Fruit fly (Drosophila melanogaster) whole organism, wandering third instar larva: ENCODE data around the gene CG10375.

Experiments used
- Abd-B ChIP-seq: fragments of >200 bp; optimal IDR thresholded peaks from 2 replicates; lab custom pipeline; 2017; ENCODE audit warnings: missing biosample characterization, missing genetic modification characterization
- CG32264 ChIP-seq: fragments of 200-800 bp; sonication (Bioruptor generic); optimal IDR thresholded peaks from 2 replicates; lab custom pipeline; 2016; ENCODE audit warnings: missing biosample characterization, missing genetic modification characterization
- CG9705 ChIP-seq: fragments of 200-800 bp; sonication (Bioruptor generic); optimal IDR thresholded peaks from 2 replicates; lab custom pipeline; 2018; ENCODE audit warnings: missing biosample characterization, mild to moderate bottlenecking, missing genetic modification characterization
- CrebA ChIP-seq: fragments of 200-800 bp; sonication (Bioruptor generic); optimal IDR thresholded peaks from 2 replicates; lab custom pipeline; 2016; ENCODE audit warnings: missing biosample characterization, mild to moderate bottlenecking, missing genetic modification characterization, borderline replicate concordance
- Dfd ChIP-seq: fragments of >200 bp; optimal IDR thresholded peaks from 2 replicates; lab custom pipeline; 2017; ENCODE audit warnings: missing biosample characterization, missing genetic modification characterization
- Dif ChIP-seq: fragments of 200-275, 200-300 bp; sonication (Bioruptor generic); optimal IDR thresholded peaks from 2 replicates; lab custom pipeline; 2018; ENCODE audit warnings: missing biosample characterization, missing genetic modification characterization; ENCODE audit not compliant: partially characterized antibody
- GATAd ChIP-seq: sonication (Bioruptor generic); optimal IDR thresholded peaks from 2 replicates; lab custom pipeline; 2016; ENCODE audit warnings: missing biosample characterization, missing genetic modification characterization
- HLH106 ChIP-seq: fragments of 200-800 bp; optimal IDR thresholded peaks from 3 replicates; lab custom pipeline; 2019; ENCODE audit warnings: missing biosample characterization, mild to moderate bottlenecking, missing genetic modification characterization, moderate library complexity
- Hnf4 ChIP-seq: fragments of 200-800 bp; sonication (Bioruptor generic); optimal IDR thresholded peaks from 2 replicates; lab custom pipeline; 2016; ENCODE audit warnings: missing biosample characterization, mild to moderate bottlenecking, missing genetic modification characterization
- Hr78 ChIP-seq: fragments of >200 bp; optimal IDR thresholded peaks from 2 replicates; lab custom pipeline; 2017; ENCODE audit warnings: missing biosample characterization, missing genetic modification characterization
- Hr83 ChIP-seq: fragments of 200-300 bp; sonication (Bioruptor generic); optimal IDR thresholded peaks from 2 replicates; lab custom pipeline; 2016; ENCODE audit warnings: missing biosample characterization, mild to moderate bottlenecking, missing genetic modification characterization, moderate library complexity; ENCODE audit not compliant: poor library complexity, severe bottlenecking
- Jra ChIP-seq: sonication (Bioruptor generic); optimal IDR thresholded peaks from 2 replicates; lab custom pipeline; 2016; ENCODE audit warnings: missing biosample characterization, missing genetic modification characterization
- Mio ChIP-seq: sonication (Bioruptor generic); optimal IDR thresholded peaks from 2 replicates; lab custom pipeline; 2016; ENCODE audit warnings: missing biosample characterization, missing genetic modification characterization
- Myc ChIP-seq: fragments of >200 bp; optimal IDR thresholded peaks from 2 replicates; lab custom pipeline; 2017
- N ChIP-seq: fragments of >200 bp; optimal IDR thresholded peaks from 2 replicates; lab custom pipeline; 2018; ENCODE audit warnings: missing biosample characterization, missing external identifiers, missing genetic modification characterization
- OdsH ChIP-seq: fragments of 200-800 bp; sonication (Bioruptor generic); optimal IDR thresholded peaks from 2 replicates; lab custom pipeline; 2016; ENCODE audit warnings: missing biosample characterization, mild to moderate bottlenecking, missing genetic modification characterization
- Rel ChIP-seq, 2 experiments: fragments of 200-800 bp; sonication (Bioruptor generic) in 1 of 2; optimal IDR thresholded peaks; 2 replicates in 1 of 2; 3 replicates in 1 of 2; lab custom pipeline; 2016 to 2019; ENCODE audit warnings: mild to moderate bottlenecking in 2 of 2, missing biosample characterization in 2 of 2, missing genetic modification characterization in 2 of 2, moderate library complexity in 1 of 2
- Sp1 ChIP-seq: fragments of 200-800 bp; sonication (Bioruptor generic); optimal IDR thresholded peaks from 3 replicates; lab custom pipeline; 2019; ENCODE audit warnings: missing biosample characterization, mild to moderate bottlenecking, missing genetic modification characterization, moderate library complexity
- Vsx2 ChIP-seq: fragments of 200-300, 225-300 bp; sonication (Bioruptor generic); optimal IDR thresholded peaks from 2 replicates; lab custom pipeline; 2018; ENCODE audit warnings: missing biosample characterization, missing genetic modification characterization; ENCODE audit not compliant: partially characterized antibody
- br ChIP-seq: fragments of 200-800 bp; sonication (Bioruptor generic); optimal IDR thresholded peaks from 2 replicates; lab custom pipeline; 2016; ENCODE audit warnings: missing biosample characterization, missing genetic modification characterization
- brk ChIP-seq: fragments of 200-800 bp; sonication (Bioruptor generic); optimal IDR thresholded peaks from 2 replicates; lab custom pipeline; 2016; ENCODE audit warnings: missing biosample characterization, mild to moderate bottlenecking, missing genetic modification characterization
- dl ChIP-seq, 2 experiments: fragments of 175-275, 200-275 bp in 1 of 2; fragments of 200-275 bp in 1 of 2; sonication (Bioruptor generic); optimal IDR thresholded peaks; lab custom pipeline; 2018; ENCODE audit warnings: mild to moderate bottlenecking in 2 of 2, missing biosample characterization in 2 of 2, missing genetic modification characterization in 2 of 2, moderate library complexity in 2 of 2; ENCODE audit not compliant: partially characterized antibody in 2 of 2, insufficient read depth in 1 of 2
- dmrt93B ChIP-seq: fragments of 200-800 bp; sonication (Bioruptor generic); optimal IDR thresholded peaks from 2 replicates; lab custom pipeline; 2018; ENCODE audit warnings: missing biosample characterization, mild to moderate bottlenecking, missing genetic modification characterization
- dsf ChIP-seq: sonication (Bioruptor generic); optimal IDR thresholded peaks from 2 replicates; lab custom pipeline; 2016; ENCODE audit warnings: missing biosample characterization, missing genetic modification characterization, borderline replicate concordance
- ey ChIP-seq: fragments of 200-800 bp; sonication (Bioruptor generic); optimal IDR thresholded peaks from 2 replicates; lab custom pipeline; 2016; ENCODE audit warnings: missing biosample characterization, missing genetic modification characterization
- foxo ChIP-seq, 2 experiments: fragments of 200-800 bp; sonication (Bioruptor generic); optimal IDR thresholded peaks; 2 replicates in 1 of 2; 3 replicates in 1 of 2; lab custom pipeline; 2016 to 2017; ENCODE audit warnings: missing biosample characterization in 2 of 2, missing genetic modification characterization in 2 of 2
- fru ChIP-seq: fragments of 200-800 bp; sonication (Bioruptor generic); optimal IDR thresholded peaks from 3 replicates; lab custom pipeline; 2016; ENCODE audit warnings: missing biosample characterization, mild to moderate bottlenecking, missing genetic modification characterization
- h ChIP-seq: fragments of 200-800 bp; sonication (Bioruptor generic); optimal IDR thresholded peaks from 3 replicates; lab custom pipeline; 2016; ENCODE audit warnings: missing biosample characterization, mild to moderate bottlenecking, missing genetic modification characterization
- jim ChIP-seq: fragments of 175-275, 200-325 bp; sonication (Bioruptor generic); optimal IDR thresholded peaks from 2 replicates; lab custom pipeline; 2016; ENCODE audit warnings: missing biosample characterization, mild to moderate bottlenecking, missing genetic modification characterization
- lola ChIP-seq: fragments of >200 bp; optimal IDR thresholded peaks from 2 replicates; lab custom pipeline; 2017; ENCODE audit warnings: missing biosample characterization, missing genetic modification characterization
- pan ChIP-seq: fragments of >200 bp; optimal IDR thresholded peaks from 2 replicates; lab custom pipeline; 2017
- psq ChIP-seq: fragments of 200-800 bp; sonication (Bioruptor generic); optimal IDR thresholded peaks from 3 replicates; lab custom pipeline; 2017; ENCODE audit warnings: missing biosample characterization, mild to moderate bottlenecking, missing genetic modification characterization, moderate library complexity
- rgr ChIP-seq: fragments of 200-800 bp; sonication (Bioruptor generic); optimal IDR thresholded peaks from 3 replicates; lab custom pipeline; 2016; ENCODE audit warnings: missing biosample characterization, mild to moderate bottlenecking, missing genetic modification characterization
- sage ChIP-seq: fragments of 200-800 bp; sonication (Bioruptor generic); optimal IDR thresholded peaks from 2 replicates; lab custom pipeline; 2016; ENCODE audit warnings: missing biosample characterization, mild to moderate bottlenecking, missing genetic modification characterization
- sv ChIP-seq: fragments of 200-800 bp; sonication (Bioruptor generic); optimal IDR thresholded peaks from 3 replicates; lab custom pipeline; 2016; ENCODE audit warnings: missing biosample characterization, missing genetic modification characterization
- tai ChIP-seq: sonication (Bioruptor generic); optimal IDR thresholded peaks from 2 replicates; lab custom pipeline; 2016; ENCODE audit warnings: missing biosample characterization, missing genetic modification characterization
- usp ChIP-seq: fragments of >200 bp; optimal IDR thresholded peaks from 2 replicates; lab custom pipeline; 2017; ENCODE audit warnings: missing biosample characterization, missing genetic modification characterization
- woc ChIP-seq: sonication (Bioruptor generic); optimal IDR thresholded peaks from 2 replicates; lab custom pipeline; 2016; ENCODE audit warnings: missing biosample characterization, mild to moderate bottlenecking, missing genetic modification characterization

The CG10375 gene

DNA sequence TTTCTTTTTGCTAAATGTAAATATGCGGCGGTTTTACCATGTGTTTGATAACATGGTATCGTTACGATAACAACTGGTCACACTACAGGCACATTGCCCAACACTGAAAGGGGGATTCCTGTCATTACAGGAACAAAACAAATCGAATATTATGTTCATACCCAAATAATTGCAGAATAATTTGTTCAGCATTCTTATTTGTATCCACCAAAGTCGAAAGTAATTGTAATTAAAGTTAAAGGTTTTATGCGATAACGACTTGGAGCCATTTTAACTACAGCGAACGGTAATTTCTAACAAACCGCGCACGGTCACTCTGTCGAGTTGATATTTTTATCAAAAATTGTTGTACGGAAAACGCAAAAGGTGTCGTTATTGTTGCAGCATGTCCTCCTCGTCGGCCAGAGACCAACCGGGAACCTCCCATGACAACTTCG, at the start of gene CG10375, which contains the start of gene CG10214:
CG10375 (plus strand) TSS at position 296 of the 437 bp plus-strand sequence.
CG10214 (minus strand) TSS at position 72 of the 437 bp plus-strand sequence.
- peak; percentile 59 for TF ChIP-seq CG32264
- no peak for TF ChIP-seq lola (GFP tag; lab: Kevin White, UChicago)
- TF ChIP-seq br (GFP tag; lab: Kevin White, UChicago), result peak; percentile 66
- peak; percentile 51 for TF ChIP-seq CG9705 (GFP tag; lab: Kevin White, UChicago)
- peak; percentile 26 for TF ChIP-seq dmrt93B (GFP tag; lab: Kevin White, UChicago)
- TF ChIP-seq Dif (GFP tag; lab: Kevin White, UChicago), result no peak
- TF ChIP-seq Dfd (GFP tag; lab: Kevin White, UChicago), result no peak
- TF ChIP-seq Mio, result peak; percentile 21
- peak; percentile 68 for TF ChIP-seq HLH106 (tag; lab: Kevin White, UChicago)
- TF ChIP-seq Abd-B (GFP tag; lab: Kevin White, UChicago), result no peak
- no peak for TF ChIP-seq pan (lab: Kevin White, UChicago)
- TF ChIP-seq psq (GFP tag; lab: Kevin White, UChicago), result peak; percentile 51
- peak in 1 of 2 experiments; percentile 86 for TF ChIP-seq foxo (GFP tag; optimal IDR thresholded peaks at IDR 0.05; lab: Kevin White, UChicago)
- TF ChIP-seq CrebA (GFP tag; lab: Kevin White, UChicago), result no peak
- TF ChIP-seq Vsx2 (GFP tag; lab: Kevin White, UChicago), result no peak
- peak; percentile 22 for TF ChIP-seq GATAd (GFP tag; lab: Kevin White, UChicago)
- TF ChIP-seq h (GFP tag; lab: Kevin White, UChicago), result peak; percentile 82
- peak; percentile 86 for TF ChIP-seq rgr
- no peak for TF ChIP-seq Hr78 (GFP tag; lab: Kevin White, UChicago)
- TF ChIP-seq dsf, result no peak
- TF ChIP-seq Hnf4 (GFP tag; lab: Kevin White, UChicago), result no peak
- TF ChIP-seq Sp1 (GFP tag; lab: Kevin White, UChicago), result peak; percentile 71
- no peak for TF ChIP-seq jim (GFP tag; lab: Kevin White, UChicago)
- peak; percentile 53 for TF ChIP-seq woc (GFP tag; lab: Kevin White, UChicago)
- peak; percentile 67 for TF ChIP-seq Jra
- no peak for TF ChIP-seq brk (GFP tag; lab: Kevin White, UChicago)
- TF ChIP-seq Rel (GFP tag; optimal IDR thresholded peaks at IDR 0.05; lab: Kevin White, UChicago), result no peak
- peak; percentile 95 for TF ChIP-seq Rel (tag; optimal IDR thresholded peaks at IDR 0.05; lab: Kevin White, UChicago)
- peak; percentile 68 for TF ChIP-seq OdsH (GFP tag; lab: Kevin White, UChicago)
- no peak for TF ChIP-seq tai (GFP tag; lab: Kevin White, UChicago)
- peak; percentile 62 for TF ChIP-seq Myc
- peak; percentile 72 for TF ChIP-seq Hr83 (GFP tag; lab: Kevin White, UChicago)
- TF ChIP-seq sage (GFP tag; lab: Kevin White, UChicago), result no peak
- TF ChIP-seq fru (GFP tag; lab: Kevin White, UChicago), result peak; percentile 75
- no peak for TF ChIP-seq usp
- TF ChIP-seq ey (GFP tag; lab: Kevin White, UChicago), result peak; percentile 79
- TF ChIP-seq sv (GFP tag; lab: Kevin White, UChicago), result peak; percentile 75

DNA sequence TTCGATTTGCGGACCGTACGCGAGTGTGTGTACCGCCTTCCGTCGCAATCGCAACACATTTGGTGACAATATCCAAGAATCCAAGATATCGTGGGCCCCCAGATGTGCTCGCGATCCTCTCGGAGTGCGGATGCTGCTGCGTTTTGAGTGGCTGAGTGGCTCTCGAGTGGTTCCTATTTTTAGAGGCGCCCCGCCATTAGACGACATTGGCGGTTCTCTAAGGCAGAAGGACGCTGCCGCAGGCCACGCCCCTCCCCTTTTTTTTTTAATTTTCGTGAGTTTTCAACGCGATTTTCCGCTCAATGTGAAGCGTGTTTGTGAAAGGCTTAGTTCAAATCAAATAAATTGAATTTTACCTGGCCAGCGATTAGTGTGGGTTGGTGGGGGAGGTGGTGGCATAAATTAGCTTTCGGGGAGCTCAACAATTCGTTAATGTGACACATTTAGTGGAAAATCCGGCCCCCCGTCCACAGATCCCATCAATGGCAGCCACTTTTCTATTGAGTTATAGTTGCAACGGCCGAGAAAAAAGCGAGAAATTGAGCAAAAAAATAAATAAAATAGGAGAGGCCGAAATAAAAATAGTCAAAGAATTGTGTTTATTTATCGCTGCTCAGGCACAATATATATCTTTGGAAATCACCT, 49.1 kb upstream of the CG10375 start, which contains the start of gene nau:
nau (minus strand) TSS at position 61 of the 645 bp plus-strand sequence.
- TF ChIP-seq Vsx2 (GFP tag; lab: Kevin White, UChicago) (no peak), dsf (no peak), dmrt93B (GFP tag; lab: Kevin White, UChicago) (no peak)

DNA sequence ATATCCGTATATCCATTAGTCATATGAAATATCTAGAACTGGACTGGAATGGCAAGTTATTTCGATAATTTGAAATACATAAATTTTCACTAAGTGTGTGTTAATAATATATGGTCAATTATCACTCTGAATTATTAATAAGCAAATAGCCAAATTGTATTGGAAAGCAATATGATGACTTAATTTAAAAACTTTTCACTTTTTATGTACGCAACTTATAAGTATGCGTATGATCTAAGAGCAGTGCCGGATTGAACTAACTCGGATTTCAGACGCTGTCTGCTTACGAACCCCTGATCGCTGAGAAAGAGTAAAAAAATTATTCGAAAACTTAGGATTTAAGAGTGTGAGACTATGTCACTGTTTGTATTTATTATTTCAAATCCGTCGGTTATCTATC, 46.0 kb upstream of the CG10375 start, which contains the start of gene CG10232:
CG10232 (minus strand) TSS at position 101 of the 400 bp plus-strand sequence.
- no peak for TF ChIP-seq dl (GFP tag; optimal IDR thresholded peaks at IDR 0.05; lab: Kevin White, UChicago; ENCODE audit: insufficient read depth in 1 of 2, partially characterized antibody in 2 of 2)
- TF ChIP-seq N (GFP tag; lab: Kevin White, UChicago), result no peak
- no peak for TF ChIP-seq HLH106 (tag; lab: Kevin White, UChicago)
- TF ChIP-seq Hnf4 (GFP tag; lab: Kevin White, UChicago), result no peak
- TF ChIP-seq sv (GFP tag; lab: Kevin White, UChicago), result no peak
- TF ChIP-seq br (GFP tag; lab: Kevin White, UChicago), result no peak
- TF ChIP-seq Vsx2 (GFP tag; lab: Kevin White, UChicago), result no peak
